Fruit fly (Drosophila melanogaster): ENCODE results near the gene CG8043.

Gene CG8043

dm6 chr3R:8638629-8639028, 38.1 kb upstream of the CG8043 start:
- TF ChIP-seq CG18619 (GFP tag; optimal IDR thresholded peaks at IDR 0.05): no peak
- TF ChIP-seq scrt (GFP tag; optimal IDR thresholded peaks at IDR 0.05): peak; percentile 58

dm6 chr3R:8642376-8642966, 34.2 kb upstream of the CG8043 start:
- no peak for TF ChIP-seq wor (GFP tag; IDR thresholded peaks at IDR 0.05)
- TF ChIP-seq ase (GFP tag; IDR thresholded peaks at IDR 0.05): no peak
- TF ChIP-seq CG8924 (tag; optimal IDR thresholded peaks at IDR 0.05): no peak
- no peak for TF ChIP-seq ci (GFP tag; IDR thresholded peaks at IDR 0.05)
- no peak for TF ChIP-seq Bteb2 (GFP tag; optimal IDR thresholded peaks at IDR 0.05)
- TF ChIP-seq CG2199 (GFP tag; IDR thresholded peaks at IDR 0.05): no peak
- no peak for TF ChIP-seq CG11247 (GFP tag; IDR thresholded peaks at IDR 0.05)
- TF ChIP-seq E2f2 (GFP tag; IDR thresholded peaks at IDR 0.05): no peak
- TF ChIP-seq CG10654 (GFP tag; optimal IDR thresholded peaks at IDR 0.05): no peak
- no peak for TF ChIP-seq z (GFP tag; IDR thresholded peaks at IDR 0.05)
- no peak for TF ChIP-seq CG1529 (GFP tag; optimal IDR thresholded peaks at IDR 0.05)
- peak; percentile 68 for TF ChIP-seq CG16813 (GFP tag; IDR thresholded peaks at IDR 0.05; ENCODE audit: partially characterized antibody)
- no peak for TF ChIP-seq lab (GFP tag; optimal IDR thresholded peaks at IDR 0.05)
- TF ChIP-seq CG1792 (GFP tag; optimal IDR thresholded peaks at IDR 0.05): no peak
- peak; percentile 75 for TF ChIP-seq exex (tag; optimal IDR thresholded peaks at IDR 0.05)
- no peak for TF ChIP-seq cad (GFP tag; optimal IDR thresholded peaks at IDR 0.05)
- no peak for TF ChIP-seq CG10431 (GFP tag; optimal IDR thresholded peaks at IDR 0.05)
- no peak for TF ChIP-seq CG18011 (GFP tag; optimal IDR thresholded peaks at IDR 0.05)
- TF ChIP-seq Hr3 (GFP tag; optimal IDR thresholded peaks at IDR 0.05): no peak
- no peak for TF ChIP-seq BEAF-32 (GFP tag; optimal IDR thresholded peaks at IDR 0.05)
- TF ChIP-seq CG14441 (GFP tag; IDR thresholded peaks at IDR 0.05): no peak
- no peak for TF ChIP-seq Atf6 (GFP tag; IDR thresholded peaks at IDR 0.05)
- TF ChIP-seq CTCF (GFP tag; optimal IDR thresholded peaks at IDR 0.05): no peak
- TF ChIP-seq CG34224 (GFP tag; IDR thresholded peaks at IDR 0.05; ENCODE audit: partially characterized antibody): peak; percentile 63; the same call in 2 of the 3 replicates
- no peak for TF ChIP-seq zen (tag; optimal IDR thresholded peaks at IDR 0.05)
- no peak for TF ChIP-seq CG18476 (GFP tag; optimal IDR thresholded peaks at IDR 0.05)
- TF ChIP-seq tin (GFP tag; optimal IDR thresholded peaks at IDR 0.05): no peak
- peak; percentile 62 for TF ChIP-seq sens (GFP tag)
- no peak for TF ChIP-seq Ravus (GFP tag; IDR thresholded peaks at IDR 0.05)
- TF ChIP-seq CG10462 (GFP tag; optimal IDR thresholded peaks at IDR 0.05): no peak
- no peak for TF ChIP-seq CG4360 (GFP tag; IDR thresholded peaks at IDR 0.05)
- TF ChIP-seq zf30C (GFP tag; optimal IDR thresholded peaks at IDR 0.05): no peak
- TF ChIP-seq CG14860 (GFP tag; IDR thresholded peaks at IDR 0.05; ENCODE audit: partially characterized antibody): peak; percentile 56; the same call in 2 of the 3 replicates
- TF ChIP-seq CG17361 (GFP tag; IDR thresholded peaks at IDR 0.05): no peak
- no peak for TF ChIP-seq Nf-YA (GFP tag; IDR thresholded peaks at IDR 0.05)
- TF ChIP-seq CG42726 (GFP tag; IDR thresholded peaks at IDR 0.05; ENCODE audit: partially characterized antibody): peak; percentile 42; the same call in 1 of the 2 replicates
- TF ChIP-seq trem (tag; optimal IDR thresholded peaks at IDR 0.05): no peak
- no peak for TF ChIP-seq Fer1 (GFP tag; optimal IDR thresholded peaks at IDR 0.05)
- no peak for TF ChIP-seq hth (optimal IDR thresholded peaks at IDR 0.05)
- TF ChIP-seq mirr (GFP tag; optimal IDR thresholded peaks at IDR 0.05): no peak
- no peak for TF ChIP-seq al (GFP tag; IDR thresholded peaks at IDR 0.05)
- no peak for TF ChIP-seq Deaf1 (tag; optimal IDR thresholded peaks at IDR 0.05)
- no peak for TF ChIP-seq Dip2 (GFP tag; IDR thresholded peaks at IDR 0.05)
- TF ChIP-seq CG6791 (GFP tag; IDR thresholded peaks at IDR 0.05; ENCODE audit: partially characterized antibody): peak; percentile 76
- no peak for TF ChIP-seq toy (GFP tag; IDR thresholded peaks at IDR 0.05)
- no peak for TF ChIP-seq sd (tag; optimal IDR thresholded peaks at IDR 0.05)
- TF ChIP-seq yki (optimal IDR thresholded peaks at IDR 0.05): no peak
- no peak for TF ChIP-seq gcm (GFP tag; optimal IDR thresholded peaks at IDR 0.05)
- TF ChIP-seq Nf-YB (GFP tag; optimal IDR thresholded peaks at IDR 0.05): no peak
